Worm (Caenorhabditis elegans) whole organism, midembryonic: ENCODE results near the gene cul-5.

ENCODE experiments used
- T22C8.4 ChIP-seq: fragments of 200-800 bp; sonication (Bioruptor generic); IDR thresholded peaks from 2 replicates; pipeline ENCODE4 v1.3.6; 2022; ENCODE audit warnings: missing genetic modification characterization, missing compliant biosample characterization
- cog-1 ChIP-seq: sonication (generic microtip); optimal IDR thresholded peaks from 2 replicates; lab custom pipeline; 2016; ENCODE audit warnings: missing genetic modification characterization, missing compliant biosample characterization
- ref-1 ChIP-seq: fragments of 200-800 bp; sonication (Bioruptor generic); conservative IDR thresholded peaks from 2 replicates; pipeline ENCODE4 v1.3.6; 2022; ENCODE audit warnings: missing genetic modification reagents, missing genetic modification characterization, missing compliant biosample characterization
- tab-1 ChIP-seq: fragments of 200-800 bp; sonication (Bioruptor generic); IDR thresholded peaks from 2 replicates; pipeline ENCODE4 v1.3.6; 2022; ENCODE audit warnings: missing genetic modification characterization, missing compliant biosample characterization

ce11 chrV:10212627-10213026, 33.3 kb downstream of the cul-5 start, which contains the start of gene hpo-40:
- TF ChIP-seq T22C8.4 (GFP tag; lab: Robert Waterston, UW) (no peak), cog-1 (tag; lab: Kevin White, UChicago) (no peak), ref-1 (no peak), tab-1 (no peak)
